Fruit fly (Drosophila melanogaster) whole organism, embryonic: ENCODE results near the gene NimC3.

ENCODE experiments used
- Atf6 ChIP-seq: fragments of 200-800 bp; sonication (Bioruptor generic); IDR thresholded peaks from 2 replicates; pipeline ENCODE4 v1.3.6; 2022; ENCODE audit warnings: missing biosample characterization, missing genetic modification characterization
- Bgb ChIP-seq: fragments of 200-800 bp; sonication (Bioruptor generic); IDR thresholded peaks from 2 replicates; pipeline ENCODE4 v1.3.6; 2022; ENCODE audit warnings: missing biosample characterization, missing genetic modification characterization; ENCODE audit not compliant: partially characterized antibody
- Blimp-1 ChIP-seq: fragments of 200-800 bp; sonication (Bioruptor generic); optimal IDR thresholded peaks from 3 replicates; lab custom pipeline; 2018; ENCODE audit warnings: missing biosample characterization, missing genetic modification characterization, mild to moderate bottlenecking, moderate library complexity, missing genetic modification reagents
- CG10147 ChIP-seq: fragments of 200-800 bp; sonication (Bioruptor generic); optimal IDR thresholded peaks from 2 replicates; lab custom pipeline; 2019; ENCODE audit warnings: missing biosample characterization, mild to moderate bottlenecking, missing genetic modification characterization, moderate library complexity
- CG10321 ChIP-seq: fragments of 200-800 bp; sonication (Bioruptor generic); IDR thresholded peaks from 2 replicates; pipeline ENCODE4 v1.3.6; 2022; ENCODE audit warnings: missing biosample characterization, missing genetic modification characterization
- CG10366 ChIP-seq: fragments of 200-800 bp; sonication (Bioruptor generic); IDR thresholded peaks from 2 replicates; pipeline ENCODE4 v1.3.6; 2022; ENCODE audit warnings: missing biosample characterization, missing genetic modification characterization
- CG10959 ChIP-seq: fragments of 200-800 bp; sonication (Bioruptor generic); IDR thresholded peaks from 2 replicates; pipeline ENCODE4 v1.3.6; 2022; ENCODE audit warnings: missing biosample characterization, missing genetic modification characterization
- CG10979 ChIP-seq: fragments of 200-800 bp; sonication (Bioruptor generic); optimal IDR thresholded peaks from 2 replicates; lab custom pipeline; 2018; ENCODE audit warnings: missing biosample characterization, mild to moderate bottlenecking, missing genetic modification characterization, moderate library complexity
- CG11695 ChIP-seq: fragments of 200-800 bp; sonication (Bioruptor generic); IDR thresholded peaks from 3 replicates; pipeline ENCODE4 v1.3.6; 2022; ENCODE audit warnings: missing biosample characterization, missing genetic modification characterization
- CG12659 ChIP-seq: fragments of 200-800 bp; sonication (Bioruptor generic); optimal IDR thresholded peaks from 3 replicates; lab custom pipeline; 2017; ENCODE audit warnings: mild to moderate bottlenecking, missing biosample characterization, missing genetic modification reagents, missing genetic modification characterization
- CG14050 ChIP-seq: fragments of 200-800 bp; sonication (Bioruptor generic); IDR thresholded peaks from 3 replicates; pipeline ENCODE4 v1.3.6; 2022; ENCODE audit warnings: missing biosample characterization, missing genetic modification characterization
- CG15073 ChIP-seq: fragments of 200-800 bp; sonication (Bioruptor generic); optimal IDR thresholded peaks from 2 replicates; lab custom pipeline; 2016; ENCODE audit warnings: missing biosample characterization, missing genetic modification characterization
- CG1529 ChIP-seq: fragments of 200-800 bp; sonication (Bioruptor generic); optimal IDR thresholded peaks from 3 replicates; lab custom pipeline; 2018; ENCODE audit warnings: missing biosample characterization, missing genetic modification characterization
- CG15601 ChIP-seq: fragments of 200-800 bp; sonication (Bioruptor generic); optimal IDR thresholded peaks from 3 replicates; lab custom pipeline; 2019; ENCODE audit warnings: missing biosample characterization, mild to moderate bottlenecking, missing genetic modification characterization, moderate library complexity
- CG17385 ChIP-seq: fragments of 200-800 bp; sonication (Bioruptor generic); optimal IDR thresholded peaks from 3 replicates; lab custom pipeline; 2018; ENCODE audit warnings: missing biosample characterization, mild to moderate bottlenecking, missing genetic modification characterization
- CG31224 ChIP-seq: fragments of 200-800 bp; sonication (Bioruptor generic); IDR thresholded peaks from 2 replicates; pipeline ENCODE4 v1.3.6; 2022; ENCODE audit warnings: missing biosample characterization, missing genetic modification characterization
- CG32532 ChIP-seq: fragments of 200-800 bp; sonication (Bioruptor generic); IDR thresholded peaks from 2 replicates; pipeline ENCODE4 v1.3.6; 2022; ENCODE audit warnings: missing biosample characterization, missing genetic modification characterization
- CG5245 ChIP-seq: fragments of 200-800 bp; sonication (Bioruptor generic); optimal IDR thresholded peaks from 3 replicates; lab custom pipeline; 2016; ENCODE audit warnings: missing biosample characterization, missing genetic modification characterization
- CG7839 ChIP-seq: fragments of 200-800 bp; sonication (Bioruptor generic); optimal IDR thresholded peaks from 3 replicates; lab custom pipeline; 2018; ENCODE audit warnings: missing biosample characterization, mild to moderate bottlenecking, missing genetic modification characterization, moderate library complexity
- CG8089 ChIP-seq: fragments of 200-800 bp; sonication (Bioruptor generic); optimal IDR thresholded peaks from 3 replicates; lab custom pipeline; 2016; ENCODE audit warnings: missing biosample characterization, missing genetic modification characterization
- CG9215 ChIP-seq: fragments of 200-800 bp; sonication (Bioruptor generic); IDR thresholded peaks from 2 replicates; pipeline ENCODE4 v1.3.6; 2022; ENCODE audit warnings: missing biosample characterization, missing genetic modification characterization
- Chrac-16 ChIP-seq: fragments of 200-800 bp; sonication (Bioruptor generic); optimal IDR thresholded peaks from 3 replicates; lab custom pipeline; 2016; ENCODE audit warnings: missing biosample characterization, missing genetic modification characterization
- D ChIP-seq, 2 experiments: fragments of 200-800 bp in 1 of 2; fragments of >200 bp in 1 of 2; sonication (Bioruptor generic) in 1 of 2; optimal IDR thresholded peaks; 2 replicates in 1 of 2; 3 replicates in 1 of 2; lab custom pipeline; 2017; ENCODE audit warnings: mild to moderate bottlenecking in 1 of 2, missing biosample characterization in 1 of 2, missing genetic modification characterization in 1 of 2, missing genetic modification reagents in 1 of 2
- Deaf1 ChIP-seq: fragments of 200-800 bp; optimal IDR thresholded peaks from 3 replicates; lab custom pipeline; 2019; ENCODE audit warnings: missing biosample characterization, mild to moderate bottlenecking, missing genetic modification characterization, moderate library complexity
- Dp ChIP-seq: fragments of 200-800 bp; sonication (Bioruptor generic); optimal IDR thresholded peaks from 2 replicates; lab custom pipeline; 2018; ENCODE audit warnings: missing biosample characterization, mild to moderate bottlenecking, missing genetic modification characterization, moderate library complexity
- Drgx ChIP-seq: fragments of 200-800 bp; sonication (Bioruptor generic); IDR thresholded peaks from 2 replicates; pipeline ENCODE4 v1.3.6; 2022; ENCODE audit warnings: missing biosample characterization, missing genetic modification characterization
- Elba2 ChIP-seq: fragments of 200-800 bp; sonication (Bioruptor generic); optimal IDR thresholded peaks from 3 replicates; lab custom pipeline; 2016; ENCODE audit warnings: missing biosample characterization, missing genetic modification characterization
- HLH54F ChIP-seq: fragments of 200-800 bp; sonication (Bioruptor generic); optimal IDR thresholded peaks from 3 replicates; lab custom pipeline; 2016; ENCODE audit warnings: missing biosample characterization, missing genetic modification characterization
- Meics ChIP-seq: fragments of 200-800 bp; sonication (Bioruptor generic); optimal IDR thresholded peaks from 2 replicates; lab custom pipeline; 2017; ENCODE audit warnings: missing biosample characterization, mild to moderate bottlenecking, missing genetic modification characterization
- Pdp1 ChIP-seq, 2 experiments: fragments of 200-800 bp; sonication (Bioruptor generic); optimal IDR thresholded peaks; 3 replicates each; lab custom pipeline; 2016; ENCODE audit warnings: missing biosample characterization in 2 of 2, missing genetic modification characterization in 2 of 2, mild to moderate bottlenecking in 1 of 2, moderate library complexity in 1 of 2
- Poxn ChIP-seq: fragments of 200-800 bp; sonication (Bioruptor generic); IDR thresholded peaks from 2 replicates; pipeline ENCODE4 v1.3.6; 2022; ENCODE audit warnings: missing biosample characterization, missing genetic modification characterization
- Rx ChIP-seq: fragments of 200-800 bp; sonication (Bioruptor generic); IDR thresholded peaks from 2 replicates; pipeline ENCODE4 v1.3.6; 2022; ENCODE audit warnings: missing biosample characterization, missing genetic modification characterization
- Sin3A ChIP-seq: fragments of >200 bp; optimal IDR thresholded peaks from 2 replicates; lab custom pipeline; 2018
- Sox100B ChIP-seq: fragments of 200-800 bp; sonication (Bioruptor generic); optimal IDR thresholded peaks from 3 replicates; lab custom pipeline; 2018; ENCODE audit warnings: missing biosample characterization, mild to moderate bottlenecking, missing genetic modification characterization
- ase ChIP-seq: fragments of 200-800 bp; sonication (Bioruptor generic); IDR thresholded peaks from 3 replicates; pipeline ENCODE4 v1.3.6; 2022; ENCODE audit warnings: missing biosample characterization, missing genetic modification characterization
- br ChIP-seq: fragments of >200 bp; optimal IDR thresholded peaks from 2 replicates; lab custom pipeline; 2017
- btn ChIP-seq: fragments of 200-800 bp; sonication (Bioruptor generic); optimal IDR thresholded peaks from 2 replicates; lab custom pipeline; 2016; ENCODE audit warnings: missing biosample characterization, missing genetic modification characterization
- crc ChIP-seq: fragments of 200-800 bp; sonication (Bioruptor generic); optimal IDR thresholded peaks from 2 replicates; lab custom pipeline; 2016; ENCODE audit warnings: missing biosample characterization, missing genetic modification characterization
- gcm2 ChIP-seq: fragments of 200-800 bp; sonication (Bioruptor generic); optimal IDR thresholded peaks from 2 replicates; lab custom pipeline; 2016; ENCODE audit warnings: missing biosample characterization, missing genetic modification characterization
- h ChIP-seq: fragments of >200 bp; optimal IDR thresholded peaks from 2 replicates; lab custom pipeline; 2017
- jing ChIP-seq: fragments of 200-800 bp; sonication (Bioruptor generic); optimal IDR thresholded peaks from 2 replicates; lab custom pipeline; 2018; ENCODE audit warnings: missing biosample characterization, mild to moderate bottlenecking, missing genetic modification characterization
- klu ChIP-seq: fragments of 200-800 bp; sonication (Bioruptor generic); IDR thresholded peaks from 2 replicates; pipeline ENCODE4 v1.3.6; 2022; ENCODE audit warnings: missing biosample characterization, missing genetic modification characterization
- lilli ChIP-seq: fragments of 200-800 bp; sonication (Bioruptor generic); optimal IDR thresholded peaks from 3 replicates; lab custom pipeline; 2016; ENCODE audit warnings: missing biosample characterization, missing genetic modification characterization
- odd ChIP-seq: fragments of 200-800 bp; sonication (Bioruptor generic); optimal IDR thresholded peaks from 2 replicates; lab custom pipeline; 2017; ENCODE audit warnings: missing biosample characterization, mild to moderate bottlenecking, missing genetic modification characterization
- pho ChIP-seq: fragments of 200-800 bp; sonication (Bioruptor generic); optimal IDR thresholded peaks from 2 replicates; lab custom pipeline; 2016; ENCODE audit warnings: missing biosample characterization, missing genetic modification characterization
- prd ChIP-seq, 3 experiments: fragments of >200 bp in 2 of 3; fragments of 200-800 bp in 1 of 3; sonication (Bioruptor generic) in 1 of 3; optimal IDR thresholded peaks in 2 of 3; IDR thresholded peaks in 1 of 3; 2 replicates in 2 of 3; 3 replicates in 1 of 3; pipeline versions ENCODE4 v1.3.6 to Lab custom; 2017 to 2022; ENCODE audit warnings: missing biosample characterization in 1 of 3, missing genetic modification characterization in 1 of 3
- pros ChIP-seq: fragments of 200-800 bp; sonication (Bioruptor generic); optimal IDR thresholded peaks from 3 replicates; lab custom pipeline; 2019; ENCODE audit warnings: missing biosample characterization, mild to moderate bottlenecking, missing genetic modification characterization, moderate library complexity
- sc ChIP-seq, 3 experiments: fragments of >200 bp in 2 of 3; fragments of 200-800 bp in 1 of 3; sonication (Bioruptor generic) in 1 of 3; optimal IDR thresholded peaks; 2 replicates in 2 of 3; 3 replicates in 1 of 3; lab custom pipeline; 2017; ENCODE audit warnings: mild to moderate bottlenecking in 1 of 3, missing biosample characterization in 1 of 3, missing genetic modification characterization in 1 of 3, missing genetic modification reagents in 1 of 3
- slbo ChIP-seq: fragments of 200-800 bp; sonication (Bioruptor generic); IDR thresholded peaks from 2 replicates; pipeline ENCODE4 v1.3.6; 2022; ENCODE audit warnings: missing biosample characterization, missing genetic modification characterization

The NimC3 gene

DNA sequence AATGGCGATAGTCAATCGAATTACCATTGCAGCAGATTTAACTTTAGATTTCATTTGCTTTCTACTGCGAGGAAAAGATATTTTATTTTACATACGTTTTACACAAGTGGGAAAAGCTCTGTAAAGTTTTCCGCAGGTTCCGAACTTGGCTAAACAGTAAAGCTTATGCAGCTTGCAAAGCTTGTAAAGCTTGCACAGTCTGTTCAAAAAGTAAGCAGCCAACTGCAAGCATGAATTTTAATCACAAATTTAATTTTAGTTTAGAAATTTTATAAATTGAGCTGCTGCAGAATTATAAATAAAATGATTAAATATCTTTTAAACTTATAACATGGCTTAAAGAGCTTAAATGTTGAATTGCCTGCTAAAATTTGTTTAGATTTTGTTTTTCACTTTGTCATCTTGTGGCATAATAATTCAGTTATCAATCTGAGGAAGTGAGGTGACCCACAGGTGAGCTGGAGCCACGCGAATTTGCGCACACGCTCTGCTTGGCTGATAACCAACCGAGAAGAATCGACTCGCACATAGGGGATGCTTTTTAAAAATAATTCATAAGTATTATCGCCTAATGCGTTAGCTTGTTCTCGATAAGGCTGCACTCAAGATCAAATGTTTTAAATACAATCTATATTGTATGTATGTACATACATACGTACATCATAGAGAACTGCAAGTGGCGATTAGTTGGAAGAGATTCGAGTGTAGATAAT is 8.3 kb downstream of the NimC3 start (continued):
- TF ChIP-seq Chrac-16, result no peak
- no peak for TF ChIP-seq CG1529
- TF ChIP-seq CG17385, result peak; percentile 31
- peak; percentile 48 for TF ChIP-seq CG10366 (GFP tag; lab: Robert Waterston, UW)
- no peak for TF ChIP-seq D (optimal IDR thresholded peaks at IDR 0.05; lab: Kevin White, UChicago)
- TF ChIP-seq D (GFP tag; optimal IDR thresholded peaks at IDR 0.05; lab: Kevin White, UChicago), result no peak
- peak; percentile 51 for TF ChIP-seq lilli
- TF ChIP-seq CG14050, result peak; percentile 25; the same call in 1 of the 3 replicates
- no peak for TF ChIP-seq gcm2 (GFP tag; lab: Kevin White, UChicago)
- TF ChIP-seq Bgb, result peak; percentile 67; the same call in 1 of the 2 replicates
- no peak for TF ChIP-seq HLH54F (GFP tag; lab: Kevin White, UChicago)
- TF ChIP-seq CG15601 (tag; lab: Kevin White, UChicago), result peak; percentile 14
- TF ChIP-seq br (lab: Kevin White, UChicago), result no peak
- peak; percentile 34 for TF ChIP-seq Sox100B (GFP tag; lab: Kevin White, UChicago)
- peak; percentile 67 for TF ChIP-seq Meics
- TF ChIP-seq Elba2, result no peak
- no peak for TF ChIP-seq CG10979 (tag; lab: Kevin White, UChicago)
- TF ChIP-seq h (lab: Kevin White, UChicago), result no peak
- TF ChIP-seq jing (GFP tag; lab: Kevin White, UChicago), result no peak
- no peak for TF ChIP-seq prd (optimal IDR thresholded peaks at IDR 0.05; lab: Kevin White, UChicago)
- TF ChIP-seq prd (GFP tag; IDR thresholded peaks at IDR 0.05; lab: Robert Waterston, UW), result peak; percentile 43; the same call in 1 of the 3 replicates
- no peak for TF ChIP-seq CG5245 (GFP tag; lab: Kevin White, UChicago)
- TF ChIP-seq Poxn (GFP tag; lab: Robert Waterston, UW), result no peak
- TF ChIP-seq CG9215 (GFP tag; lab: Robert Waterston, UW), result no peak
- TF ChIP-seq ase (GFP tag; lab: Robert Waterston, UW), result no peak
- peak; percentile 85 for TF ChIP-seq slbo
- TF ChIP-seq CG10959, result no peak
- TF ChIP-seq CG32532 (GFP tag; lab: Robert Waterston, UW), result peak; percentile 80
- peak; percentile 50; the same call in 1 of the 3 replicates for TF ChIP-seq CG11695 (GFP tag; lab: Robert Waterston, UW)
- TF ChIP-seq Pdp1 (GFP tag; optimal IDR thresholded peaks at IDR 0.05; lab: Kevin White, UChicago), result peak in 1 of 2 experiments; percentile 56
- peak; percentile 62 for TF ChIP-seq CG7839 (tag; lab: Kevin White, UChicago)
- no peak for TF ChIP-seq btn (GFP tag; lab: Kevin White, UChicago)
- TF ChIP-seq Blimp-1 (GFP tag; lab: Kevin White, UChicago), result peak; percentile 41
- no peak for TF ChIP-seq pros
- TF ChIP-seq CG10321 (GFP tag; lab: Robert Waterston, UW), result no peak
- 0 out of 2 replicates have a peak, but pooled peaks have one; percentile 7 for TF ChIP-seq Rx (GFP tag; lab: Robert Waterston, UW)
- no peak for TF ChIP-seq sc (optimal IDR thresholded peaks at IDR 0.05; lab: Kevin White, UChicago)
- TF ChIP-seq sc (GFP tag; optimal IDR thresholded peaks at IDR 0.05; lab: Kevin White, UChicago), result no peak
- no peak for TF ChIP-seq Dp (GFP tag; lab: Kevin White, UChicago)
- TF ChIP-seq pho (GFP tag; lab: Kevin White, UChicago), result no peak
- no peak for TF ChIP-seq CG8089
- TF ChIP-seq CG31224 (GFP tag; lab: Robert Waterston, UW), result no peak; the same call in 1 of the 2 replicates
- no peak for TF ChIP-seq klu
- no peak; the same call in 1 of the 2 replicates for TF ChIP-seq Drgx (GFP tag; lab: Robert Waterston, UW)
- no peak for TF ChIP-seq Deaf1
- no peak for TF ChIP-seq odd (GFP tag; lab: Kevin White, UChicago)
- TF ChIP-seq Sin3A, result no peak
- TF ChIP-seq CG15073 (GFP tag; lab: Kevin White, UChicago), result no peak
- peak; percentile 8 for TF ChIP-seq CG10147 (GFP tag; lab: Kevin White, UChicago)
- peak; percentile 75 for TF ChIP-seq Atf6 (GFP tag; lab: Robert Waterston, UW)
- TF ChIP-seq CG12659 (GFP tag; lab: Kevin White, UChicago), result peak; percentile 12
- TF ChIP-seq crc, result no peak
